Worm (Caenorhabditis elegans): ENCODE data around the gene glb-20.

glb-20 gene

ce11 chrX:13510234-13510837, 45.6 kb downstream of the glb-20 start:
- no peak for TF ChIP-seq him-1 (tag; optimal IDR thresholded peaks at IDR 0.05)
- TF ChIP-seq dao-5 (tag; optimal IDR thresholded peaks at IDR 0.05) = no peak
- no peak for TF ChIP-seq W03F9.2 (tag; optimal IDR thresholded peaks at IDR 0.05)

- TF ChIP-seq W03F9.2 (tag; optimal IDR thresholded peaks at IDR 0.05) = no peak
- no peak for TF ChIP-seq dao-5 (tag; optimal IDR thresholded peaks at IDR 0.05)
- no peak for TF ChIP-seq him-1 (tag; optimal IDR thresholded peaks at IDR 0.05)
Measured at ce11 chrX:13507233-13507632, 48.7 kb downstream of the glb-20 start, which contains the start of gene H06A10.1. Gene H06A10.1, plus strand, starts transcription at chrX:13507533.

- TF ChIP-seq W03F9.2 (tag; optimal IDR thresholded peaks at IDR 0.05) (no peak), him-1 (tag; optimal IDR thresholded peaks at IDR 0.05) (no peak), dao-5 (tag; optimal IDR thresholded peaks at IDR 0.05) (no peak)
Measured at ce11 chrX:13506493-13506892, 49.5 kb downstream of the glb-20 start.

DNA sequence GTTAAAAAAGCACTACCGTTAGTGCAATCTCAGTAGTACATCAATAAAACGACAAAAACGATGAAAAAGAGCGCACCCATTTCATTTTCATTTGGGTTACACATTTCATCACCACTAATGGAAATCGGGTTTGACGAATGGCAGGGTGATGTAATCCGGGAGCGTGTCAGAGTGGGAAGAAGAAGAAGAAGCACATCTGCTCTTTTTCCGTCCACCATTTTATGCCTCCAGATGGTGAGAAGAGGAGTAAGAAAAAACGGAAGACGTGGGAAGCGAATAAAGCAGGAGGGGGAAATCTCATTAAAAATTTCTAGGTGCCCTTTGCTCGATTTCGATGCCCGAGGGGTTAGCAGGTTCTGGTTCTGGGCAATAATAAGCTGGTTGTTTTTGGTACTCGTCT, 49.9 kb downstream of the glb-20 start:
- TF ChIP-seq dao-5 (tag; optimal IDR thresholded peaks at IDR 0.05) = no peak
- no peak for TF ChIP-seq W03F9.2 (tag; optimal IDR thresholded peaks at IDR 0.05)
- TF ChIP-seq him-1 (tag; optimal IDR thresholded peaks at IDR 0.05) = no peak

- TF ChIP-seq dao-5 (tag; optimal IDR thresholded peaks at IDR 0.05) = no peak
- no peak for TF ChIP-seq W03F9.2 (tag; optimal IDR thresholded peaks at IDR 0.05)
- no peak for TF ChIP-seq him-1 (tag; optimal IDR thresholded peaks at IDR 0.05)
Measured at ce11 chrX:13505201-13505600, 50.8 kb downstream of the glb-20 start.

DNA sequence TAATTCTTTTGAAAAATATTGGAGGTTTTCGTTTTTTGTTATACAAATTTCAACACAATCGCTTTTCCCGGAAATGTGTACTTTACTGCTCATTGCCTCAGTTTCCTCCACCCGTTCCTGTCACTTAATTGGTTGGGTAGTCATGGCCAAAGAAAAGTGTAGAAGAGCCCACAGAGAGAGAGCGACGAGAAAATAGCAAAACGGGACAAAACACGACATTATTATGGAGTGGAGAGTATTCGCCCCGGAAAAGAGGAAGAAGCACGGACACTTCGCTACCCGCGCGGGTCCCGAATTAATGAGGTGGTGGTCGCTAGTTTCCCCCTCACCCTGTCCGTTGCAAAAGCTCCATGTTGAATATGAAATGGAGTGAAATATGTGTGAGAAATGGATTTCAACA, 52.1 kb downstream of the glb-20 start:
- TF ChIP-seq him-1 (tag; optimal IDR thresholded peaks at IDR 0.05) = no peak
- TF ChIP-seq W03F9.2 (tag; optimal IDR thresholded peaks at IDR 0.05) = no peak
- TF ChIP-seq dao-5 (tag; optimal IDR thresholded peaks at IDR 0.05) = no peak
